Fruit fly (Drosophila melanogaster) whole organism, embryonic: Measurements from ENCODE around the gene CG9986.
A peak's percentile ranks its signal among the peaks of the same experiment; 100 is the strongest.

Experiments
- Aef1 ChIP-seq: fragments of 200-800 bp; sonication (Bioruptor generic); IDR thresholded peaks from 3 replicates; pipeline ENCODE4 v1.3.6; 2022; ENCODE audit warnings: missing biosample characterization, missing genetic modification characterization
- CG10321 ChIP-seq: fragments of 200-800 bp; sonication (Bioruptor generic); IDR thresholded peaks from 2 replicates; pipeline ENCODE4 v1.3.6; 2022; ENCODE audit warnings: missing biosample characterization, missing genetic modification characterization
- CG10565 ChIP-seq: fragments of 200-800 bp; sonication (Bioruptor generic); optimal IDR thresholded peaks from 3 replicates; lab custom pipeline; 2016; ENCODE audit warnings: missing biosample characterization, mild to moderate bottlenecking, missing genetic modification characterization
- CG11696 ChIP-seq: fragments of 200-800 bp; sonication (Bioruptor generic); IDR thresholded peaks from 2 replicates; pipeline ENCODE4 v1.3.6; 2022; ENCODE audit warnings: missing biosample characterization, missing genetic modification characterization
- CG12236 ChIP-seq: fragments of 200-800 bp; sonication (Bioruptor generic); optimal IDR thresholded peaks from 2 replicates; lab custom pipeline; 2016; ENCODE audit warnings: missing biosample characterization, missing genetic modification characterization
- CG14860 ChIP-seq: fragments of 200-800 bp; sonication (Bioruptor generic); IDR thresholded peaks from 3 replicates; pipeline ENCODE4 v1.3.6; 2022; ENCODE audit warnings: missing biosample characterization, missing genetic modification characterization; ENCODE audit not compliant: partially characterized antibody
- CG16815 ChIP-seq: fragments of 200-800 bp; sonication (Bioruptor generic); optimal IDR thresholded peaks from 3 replicates; lab custom pipeline; 2017; ENCODE audit warnings: missing biosample characterization, mild to moderate bottlenecking, missing genetic modification characterization
- CG17361 ChIP-seq: fragments of 200-800 bp; sonication (Bioruptor generic); IDR thresholded peaks from 3 replicates; pipeline ENCODE4 v1.3.6; 2022; ENCODE audit warnings: missing biosample characterization, missing genetic modification characterization
- CG18262 ChIP-seq: fragments of 200-800 bp; optimal IDR thresholded peaks from 3 replicates; lab custom pipeline; 2019; ENCODE audit warnings: missing biosample characterization, mild to moderate bottlenecking, missing genetic modification characterization, moderate library complexity
- CG18476 ChIP-seq: fragments of 200-800 bp; sonication (Bioruptor generic); optimal IDR thresholded peaks from 2 replicates; lab custom pipeline; 2016; ENCODE audit warnings: missing biosample characterization, mild to moderate bottlenecking, missing genetic modification characterization
- CG18599 ChIP-seq: fragments of 200-800 bp; sonication (Bioruptor generic); optimal IDR thresholded peaks from 3 replicates; lab custom pipeline; 2017; ENCODE audit warnings: missing biosample characterization, missing genetic modification characterization, mild to moderate bottlenecking, moderate library complexity, missing genetic modification reagents
- CG2199 ChIP-seq: fragments of 200-800 bp; sonication (Bioruptor generic); IDR thresholded peaks from 3 replicates; pipeline ENCODE4 v1.3.6; 2022; ENCODE audit warnings: missing biosample characterization, missing genetic modification characterization
- CG30403 ChIP-seq: fragments of 200-800 bp; sonication (Bioruptor generic); optimal IDR thresholded peaks from 3 replicates; lab custom pipeline; 2016; ENCODE audit warnings: missing biosample characterization, missing genetic modification characterization
- CG3163 ChIP-seq: fragments of 200-800 bp; sonication (Bioruptor generic); optimal IDR thresholded peaks from 3 replicates; lab custom pipeline; 2016; ENCODE audit warnings: missing biosample characterization, missing genetic modification characterization
- CG34376 ChIP-seq: fragments of 200-800 bp; sonication (Bioruptor generic); optimal IDR thresholded peaks from 2 replicates; lab custom pipeline; 2018; ENCODE audit warnings: missing biosample characterization, mild to moderate bottlenecking, missing genetic modification characterization
- CG4707 ChIP-seq: fragments of 200-800 bp; sonication (Bioruptor generic); optimal IDR thresholded peaks from 2 replicates; lab custom pipeline; 2018; ENCODE audit warnings: missing biosample characterization, mild to moderate bottlenecking, missing genetic modification characterization, moderate library complexity
- CG7745 ChIP-seq: fragments of 200-800 bp; sonication (Bioruptor generic); optimal IDR thresholded peaks from 2 replicates; lab custom pipeline; 2018; ENCODE audit warnings: missing biosample characterization, mild to moderate bottlenecking, missing genetic modification characterization, moderate library complexity
- CG7928 ChIP-seq: fragments of 200-800 bp; sonication (Bioruptor generic); optimal IDR thresholded peaks from 2 replicates; lab custom pipeline; 2017; ENCODE audit warnings: missing biosample characterization, mild to moderate bottlenecking, missing genetic modification characterization
- CG8281 ChIP-seq: fragments of 200-800 bp; sonication (Bioruptor generic); optimal IDR thresholded peaks from 2 replicates; lab custom pipeline; 2018; ENCODE audit warnings: missing biosample characterization, mild to moderate bottlenecking, missing genetic modification characterization, moderate library complexity
- CG9437 ChIP-seq: fragments of 200-800 bp; sonication (Bioruptor generic); optimal IDR thresholded peaks from 2 replicates; lab custom pipeline; 2018; ENCODE audit warnings: missing biosample characterization, mild to moderate bottlenecking, missing genetic modification characterization
- CoRest ChIP-seq: fragments of 200-800 bp; sonication (Bioruptor generic); optimal IDR thresholded peaks from 3 replicates; lab custom pipeline; 2018; ENCODE audit warnings: missing biosample characterization, mild to moderate bottlenecking, missing genetic modification characterization, moderate library complexity
- Dbx ChIP-seq: fragments of 200-800 bp; sonication (Bioruptor generic); IDR thresholded peaks from 3 replicates; pipeline ENCODE4 v1.3.6; 2022; ENCODE audit warnings: missing biosample characterization, missing genetic modification characterization
- Fer2 ChIP-seq: fragments of 200-800 bp; sonication (Bioruptor generic); optimal IDR thresholded peaks from 2 replicates; lab custom pipeline; 2018; ENCODE audit warnings: missing biosample characterization, mild to moderate bottlenecking, missing genetic modification characterization, moderate library complexity
- HHEX ChIP-seq: fragments of 200-800 bp; sonication (Bioruptor generic); optimal IDR thresholded peaks from 3 replicates; lab custom pipeline; 2017; ENCODE audit warnings: missing biosample characterization, mild to moderate bottlenecking, missing genetic modification characterization, missing genetic modification reagents
- Hmr ChIP-seq: fragments of 200-800 bp; sonication (Bioruptor generic); optimal IDR thresholded peaks from 3 replicates; lab custom pipeline; 2017; ENCODE audit warnings: mild to moderate bottlenecking, missing biosample characterization, missing genetic modification reagents, missing genetic modification characterization
- MBD-R2 ChIP-seq: fragments of 200-800 bp; sonication (Bioruptor generic); IDR thresholded peaks from 2 replicates; pipeline ENCODE4 v1.3.6; 2022; ENCODE audit warnings: missing biosample characterization, missing genetic modification characterization
- NC2β ChIP-seq: fragments of 200-800 bp; sonication (Bioruptor generic); optimal IDR thresholded peaks from 2 replicates; lab custom pipeline; 2016; ENCODE audit warnings: missing biosample characterization, missing genetic modification characterization
- PHDP ChIP-seq: fragments of 200-800 bp; sonication (Bioruptor generic); optimal IDR thresholded peaks from 3 replicates; lab custom pipeline; 2018; ENCODE audit warnings: missing biosample characterization, mild to moderate bottlenecking, missing genetic modification characterization, moderate library complexity
- Spps ChIP-seq: fragments of 200-800 bp; sonication (Bioruptor generic); optimal IDR thresholded peaks from 2 replicates; lab custom pipeline; 2018; ENCODE audit warnings: missing biosample characterization, mild to moderate bottlenecking, missing genetic modification characterization
- Tbp ChIP-seq: fragments of >200 bp; optimal IDR thresholded peaks from 2 replicates; lab custom pipeline; 2018; ENCODE audit warnings: missing biosample characterization, missing genetic modification characterization
- az2 ChIP-seq: fragments of 200-800 bp; sonication (Bioruptor generic); optimal IDR thresholded peaks from 3 replicates; lab custom pipeline; 2016; ENCODE audit warnings: missing biosample characterization, missing genetic modification characterization
- cg ChIP-seq: fragments of 200-800 bp; sonication (Bioruptor generic); optimal IDR thresholded peaks from 3 replicates; lab custom pipeline; 2019; ENCODE audit warnings: missing biosample characterization, mild to moderate bottlenecking, missing genetic modification characterization, moderate library complexity
- chm ChIP-seq: fragments of 200-800 bp; sonication (Bioruptor generic); IDR thresholded peaks from 2 replicates; pipeline ENCODE4 v1.3.6; 2022; ENCODE audit warnings: missing biosample characterization, missing genetic modification characterization
- disco-r ChIP-seq: fragments of 200-800 bp; sonication (Bioruptor generic); optimal IDR thresholded peaks from 2 replicates; lab custom pipeline; 2016; ENCODE audit warnings: missing biosample characterization, missing genetic modification characterization
- dmrt99B ChIP-seq: fragments of 200-800 bp; sonication (Bioruptor generic); optimal IDR thresholded peaks from 2 replicates; lab custom pipeline; 2018; ENCODE audit warnings: missing biosample characterization, mild to moderate bottlenecking, missing genetic modification characterization, moderate library complexity
- ems ChIP-seq: fragments of 200-800 bp; sonication (Bioruptor generic); optimal IDR thresholded peaks from 3 replicates; lab custom pipeline; 2016; ENCODE audit warnings: missing biosample characterization, missing genetic modification characterization
- fd3F ChIP-seq: fragments of 200-800 bp; sonication (Bioruptor generic); optimal IDR thresholded peaks from 2 replicates; lab custom pipeline; 2018; ENCODE audit warnings: missing biosample characterization, mild to moderate bottlenecking, missing genetic modification characterization, moderate library complexity
- gce ChIP-seq: fragments of 200-800 bp; sonication (Bioruptor generic); IDR thresholded peaks from 3 replicates; pipeline ENCODE4 v1.3.6; 2022; ENCODE audit warnings: missing biosample characterization, missing genetic modification characterization
- lbe ChIP-seq: fragments of 200-800 bp; sonication (Bioruptor generic); optimal IDR thresholded peaks from 2 replicates; lab custom pipeline; 2016; ENCODE audit warnings: missing biosample characterization, mild to moderate bottlenecking, missing genetic modification characterization
- maf-S ChIP-seq: fragments of 200-800 bp; sonication (Bioruptor generic); optimal IDR thresholded peaks from 2 replicates; lab custom pipeline; 2016; ENCODE audit warnings: missing biosample characterization, missing genetic modification characterization
- mam ChIP-seq: fragments of 200-800 bp; sonication (Bioruptor generic); optimal IDR thresholded peaks from 3 replicates; lab custom pipeline; 2016; ENCODE audit warnings: missing biosample characterization, missing genetic modification characterization
- otp ChIP-seq: fragments of 200-800 bp; sonication (Bioruptor generic); IDR thresholded peaks from 3 replicates; pipeline ENCODE4, ENCODE4 v1.3.6; 2022; ENCODE audit warnings: missing biosample characterization, missing genetic modification characterization
- pros ChIP-seq: fragments of 200-800 bp; sonication (Bioruptor generic); optimal IDR thresholded peaks from 3 replicates; lab custom pipeline; 2019; ENCODE audit warnings: missing biosample characterization, mild to moderate bottlenecking, missing genetic modification characterization, moderate library complexity
- pum ChIP-seq: fragments of 200-800 bp; sonication (Bioruptor generic); optimal IDR thresholded peaks from 2 replicates; lab custom pipeline; 2016; ENCODE audit warnings: missing biosample characterization, missing genetic modification characterization
- run ChIP-seq: fragments of 200-800 bp; sonication (Bioruptor generic); optimal IDR thresholded peaks from 3 replicates; lab custom pipeline; 2018; ENCODE audit warnings: missing biosample characterization, mild to moderate bottlenecking, missing genetic modification characterization
- sens ChIP-seq: fragments of 200-800 bp; sonication (Bioruptor generic); peaks from one replicate; lab custom pipeline; 2016; ENCODE audit warnings: missing biosample characterization, missing genetic modification characterization
- slp2 ChIP-seq: fragments of 200-800 bp; sonication (Bioruptor generic); optimal IDR thresholded peaks from 2 replicates; lab custom pipeline; 2016; ENCODE audit warnings: missing biosample characterization, missing genetic modification characterization
- tx ChIP-seq: fragments of 200-800 bp; sonication (Bioruptor generic); optimal IDR thresholded peaks from 2 replicates; lab custom pipeline; 2016; ENCODE audit warnings: missing biosample characterization, missing genetic modification characterization
- wor ChIP-seq: fragments of 200-800 bp; sonication (Bioruptor generic); IDR thresholded peaks from 2 replicates; pipeline ENCODE4 v1.3.6; 2022; ENCODE audit warnings: missing biosample characterization, missing genetic modification characterization
- yki ChIP-seq: fragments of >200 bp; optimal IDR thresholded peaks from 3 replicates; lab custom pipeline; 2018

The CG9986 gene

dm6 chr3R:28599238-28600127 lies 6.4 kb upstream of the CG9986 start, which contains the start of the genes Noa36 and Hrb98DE (continued):
- TF ChIP-seq CG7928 (no peak), MBD-R2 (GFP tag; lab: Robert Waterston, UW) (no peak), CG18476 (GFP tag; lab: Kevin White, UChicago) (no peak), CG14860 (GFP tag; lab: Robert Waterston, UW) (no peak), disco-r (GFP tag; lab: Kevin White, UChicago) (no peak), CG34376 (GFP tag; lab: Kevin White, UChicago) (no peak), fd3F (peak; percentile 33), slp2 (no peak), CG8281 (tag; lab: Kevin White, UChicago) (no peak), maf-S (GFP tag; lab: Kevin White, UChicago) (no peak), CoRest (tag; lab: Kevin White, UChicago) (peak; percentile 77), Fer2 (tag; lab: Kevin White, UChicago) (no peak), chm (GFP tag; lab: Robert Waterston, UW) (0 out of 2 replicates have a peak, but pooled peaks have one; percentile 45), pros (GFP tag; lab: Kevin White, UChicago) (no peak), CG7745 (tag; lab: Kevin White, UChicago) (no peak), CG4707 (no peak), Dbx (GFP tag; lab: Robert Waterston, UW) (no peak), sens (GFP tag; lab: Kevin White, UChicago) (peak; percentile 24), HHEX (no peak), yki (lab: Kevin White, UChicago) (no peak), CG10565 (GFP tag; lab: Kevin White, UChicago) (no peak), CG10321 (GFP tag; lab: Robert Waterston, UW) (no peak), az2 (GFP tag; lab: Kevin White, UChicago) (peak; percentile 49), wor (no peak), CG12236 (GFP tag; lab: Kevin White, UChicago) (no peak), CG11696 (GFP tag; lab: Robert Waterston, UW) (0 out of 2 replicates have a peak, but pooled peaks have one; percentile 21), PHDP (tag; lab: Kevin White, UChicago) (peak; percentile 20), Tbp (GFP tag; lab: Kevin White, UChicago) (no peak), dmrt99B (tag; lab: Kevin White, UChicago) (no peak), pum (GFP tag; lab: Kevin White, UChicago) (peak; percentile 42), CG30403 (GFP tag; lab: Kevin White, UChicago) (peak; percentile 67), NC2β (GFP tag; lab: Kevin White, UChicago) (no peak), Spps (no peak), lbe (GFP tag; lab: Kevin White, UChicago) (no peak), gce (no peak), CG3163 (GFP tag; lab: Kevin White, UChicago) (no peak), CG9437 (GFP tag; lab: Kevin White, UChicago) (peak; percentile 74), tx (GFP tag; lab: Kevin White, UChicago) (no peak), CG16815 (GFP tag; lab: Kevin White, UChicago) (peak; percentile 46), mam (GFP tag; lab: Kevin White, UChicago) (peak; percentile 51), cg (GFP tag; lab: Kevin White, UChicago) (no peak), run (tag; lab: Kevin White, UChicago) (no peak), CG18262 (peak; percentile 16), CG17361 (GFP tag; lab: Robert Waterston, UW) (peak; percentile 76), CG2199 (GFP tag; lab: Robert Waterston, UW) (no peak), CG18599 (peak; percentile 11), otp (no peak), ems (GFP tag; lab: Kevin White, UChicago) (no peak), Hmr (GFP tag; lab: Kevin White, UChicago) (peak; percentile 23), Aef1 (peak; percentile 38; the same call in 1 of the 3 replicates)
